Fruit fly (Drosophila melanogaster) whole organism, adult: ENCODE data around the gene CG6051.

Source experiments
- CG12768 ChIP-seq: fragments of 200-800 bp; sonication (Bioruptor generic); optimal IDR thresholded peaks from 2 replicates; lab custom pipeline; 2017; ENCODE audit warnings: missing biosample characterization, missing genetic modification characterization, mild to moderate bottlenecking, moderate library complexity, missing genetic modification reagents
- CG14711 ChIP-seq: fragments of 200-800 bp; sonication (Bioruptor generic); optimal IDR thresholded peaks from 2 replicates; lab custom pipeline; 2018; ENCODE audit warnings: missing biosample characterization, mild to moderate bottlenecking, missing genetic modification characterization, moderate library complexity
- CG5204 ChIP-seq: fragments of 200-800 bp; sonication (Bioruptor generic); optimal IDR thresholded peaks from 2 replicates; lab custom pipeline; 2016; ENCODE audit warnings: missing biosample characterization, missing genetic modification characterization
- CG7045 ChIP-seq: fragments of 200-800 bp; sonication (Bioruptor generic); optimal IDR thresholded peaks from 2 replicates; lab custom pipeline; 2017; ENCODE audit warnings: missing biosample characterization, mild to moderate bottlenecking, missing genetic modification characterization
- CG7101 ChIP-seq: fragments of 200-800 bp; sonication (Bioruptor generic); optimal IDR thresholded peaks from 2 replicates; lab custom pipeline; 2018; ENCODE audit warnings: missing biosample characterization, mild to moderate bottlenecking, missing genetic modification characterization, moderate library complexity
- Hr96 ChIP-seq: fragments of 200-800 bp; sonication (Bioruptor generic); optimal IDR thresholded peaks from 2 replicates; lab custom pipeline; 2016; ENCODE audit warnings: missing biosample characterization, missing genetic modification characterization
- bab1 ChIP-seq: fragments of 200-800 bp; sonication (Bioruptor generic); optimal IDR thresholded peaks from 3 replicates; lab custom pipeline; 2019; ENCODE audit warnings: missing biosample characterization, mild to moderate bottlenecking, missing genetic modification characterization, moderate library complexity
- cnc ChIP-seq, 2 experiments: fragments of >200 bp; optimal IDR thresholded peaks; 2 replicates each; lab custom pipeline; 2017
- ovo ChIP-seq: fragments of 200-800 bp; sonication (Bioruptor generic); optimal IDR thresholded peaks from 2 replicates; lab custom pipeline; 2016; ENCODE audit warnings: missing biosample characterization, missing genetic modification characterization
- tj ChIP-seq: fragments of 200-800 bp; sonication (Bioruptor generic); optimal IDR thresholded peaks from 3 replicates; lab custom pipeline; 2017; ENCODE audit warnings: missing biosample characterization, mild to moderate bottlenecking, missing genetic modification characterization, moderate library complexity
- toe ChIP-seq: fragments of 200-800 bp; sonication (Bioruptor generic); optimal IDR thresholded peaks from 2 replicates; lab custom pipeline; 2016; ENCODE audit warnings: missing biosample characterization, missing genetic modification characterization

DNA sequence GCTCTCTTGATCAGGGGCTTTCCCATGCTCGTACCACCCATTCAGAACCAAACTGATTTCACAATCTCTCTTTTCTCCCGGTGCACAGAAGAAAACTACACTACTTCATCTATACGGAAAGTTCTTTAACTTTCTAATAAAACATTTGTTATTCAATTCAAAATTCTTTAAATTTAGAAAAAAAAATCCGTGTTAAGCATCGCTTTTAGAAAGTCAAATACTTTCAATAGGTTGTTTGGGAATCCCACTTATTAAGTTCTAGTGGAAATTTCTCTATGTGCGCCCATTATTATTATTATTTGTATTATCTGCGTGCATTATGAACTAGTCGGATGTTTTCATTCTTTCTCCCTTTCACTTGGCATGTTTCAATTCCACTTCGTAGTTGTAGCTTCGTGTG is 42.2 kb upstream of the CG6051 start:
- TF ChIP-seq ovo (no peak), cnc (optimal IDR thresholded peaks at IDR 0.05; lab: Kevin White, UChicago) (no peak), CG7045 (GFP tag; lab: Kevin White, UChicago) (no peak), CG5204 (GFP tag; lab: Kevin White, UChicago) (no peak), CG14711 (tag; lab: Kevin White, UChicago) (no peak), toe (GFP tag; lab: Kevin White, UChicago) (no peak), CG12768 (GFP tag; lab: Kevin White, UChicago) (no peak), bab1 (GFP tag; lab: Kevin White, UChicago) (no peak), CG7101 (tag; lab: Kevin White, UChicago) (no peak), tj (GFP tag; lab: Kevin White, UChicago) (no peak), Hr96 (GFP tag; lab: Kevin White, UChicago) (no peak)
